Fruit fly (Drosophila melanogaster): ENCODE data around the gene CG17270.
A peak's percentile ranks its signal among the peaks of the same experiment; 100 is the strongest.

CG17270 gene

dm6 chr3R:20833664-20834063 lies 14.9 kb upstream of the CG17270 start (continued):
- TF ChIP-seq CG9139 (GFP tag; optimal IDR thresholded peaks at IDR 0.05), result no peak
- peak; percentile 37 for TF ChIP-seq CG7368 (GFP tag; optimal IDR thresholded peaks at IDR 0.05)
- no peak for TF ChIP-seq ss (GFP tag; optimal IDR thresholded peaks at IDR 0.05)
- no peak for TF ChIP-seq CG11294 (GFP tag; IDR thresholded peaks at IDR 0.05)
- TF ChIP-seq vri (GFP tag; optimal IDR thresholded peaks at IDR 0.05), result no peak

DNA sequence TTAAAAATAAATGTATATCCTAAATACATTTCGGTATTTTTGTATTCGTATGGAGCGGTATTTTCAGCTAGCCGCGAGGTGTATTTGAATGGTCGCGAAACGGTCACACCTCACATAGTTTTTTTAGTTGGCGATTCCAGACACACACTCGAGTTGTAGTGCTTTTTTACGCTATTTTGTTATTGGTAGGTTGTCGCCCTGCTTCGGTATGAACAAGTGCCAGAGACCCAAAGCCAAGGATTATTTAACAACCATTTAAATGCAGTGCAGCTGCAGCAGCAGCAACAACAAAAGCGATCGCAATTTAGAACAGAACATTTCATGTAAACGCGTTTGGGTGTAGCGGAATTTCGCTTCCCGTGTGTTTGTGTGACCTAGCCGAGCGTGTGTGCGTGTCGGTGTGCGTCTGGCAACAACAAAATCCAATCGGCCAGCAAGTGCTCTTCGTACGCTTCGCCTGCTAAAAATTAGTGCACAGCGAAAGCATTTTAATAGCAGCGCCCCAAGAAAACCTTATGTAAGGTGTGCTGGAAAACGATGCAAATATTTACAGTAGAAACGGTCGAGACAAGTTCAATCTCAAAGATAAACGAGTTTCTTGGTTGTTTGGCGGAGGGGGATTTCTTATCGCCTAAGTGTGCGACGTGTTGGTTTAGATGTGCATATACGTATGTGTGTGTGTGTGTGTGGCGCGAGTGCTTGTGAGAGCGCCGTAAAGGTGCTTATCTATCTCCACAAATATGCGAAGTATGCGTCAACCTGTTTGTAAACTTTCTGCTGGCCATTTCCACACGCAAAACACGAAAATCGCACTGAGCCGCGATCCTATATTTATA lies 14.2 kb upstream of the CG17270 start, which contains the start of gene Synd:
TSS of gene Synd (plus strand) at position 111 of the 836 bp plus-strand sequence.
- peak; percentile 39 for TF ChIP-seq CG7368 (GFP tag; optimal IDR thresholded peaks at IDR 0.05)
- TF ChIP-seq CG10669 (GFP tag; optimal IDR thresholded peaks at IDR 0.05), result peak; percentile 3
- peak; percentile 24 for TF ChIP-seq CG6854 (GFP tag; optimal IDR thresholded peaks at IDR 0.05)
- TF ChIP-seq salr (GFP tag; optimal IDR thresholded peaks at IDR 0.05), result peak in 1 of 2 experiments; percentile 24
- peak; percentile 79 for TF ChIP-seq fkh (GFP tag; optimal IDR thresholded peaks at IDR 0.05)
- TF ChIP-seq Smox (GFP tag; optimal IDR thresholded peaks at IDR 0.05), result no peak
- peak; percentile 19 for TF ChIP-seq acj6 (GFP tag; optimal IDR thresholded peaks at IDR 0.05)
- TF ChIP-seq CG1621 (tag; optimal IDR thresholded peaks at IDR 0.05), result peak; percentile 16
- peak; percentile 32; the same call in 1 of the 2 replicates for TF ChIP-seq CG11294 (GFP tag; IDR thresholded peaks at IDR 0.05)
- TF ChIP-seq Hr38 (GFP tag; optimal IDR thresholded peaks at IDR 0.05), result no peak
- peak; percentile 28 for TF ChIP-seq pdm3 (GFP tag; optimal IDR thresholded peaks at IDR 0.05)
- TF ChIP-seq net (GFP tag; optimal IDR thresholded peaks at IDR 0.05), result no peak
- TF ChIP-seq topi (GFP tag; optimal IDR thresholded peaks at IDR 0.05), result peak; percentile 28
- TF ChIP-seq spab (GFP tag; optimal IDR thresholded peaks at IDR 0.05), result no peak
- peak; percentile 41 for TF ChIP-seq lz (GFP tag; optimal IDR thresholded peaks at IDR 0.05)
- peak; percentile 43 for TF ChIP-seq OdsH (GFP tag; optimal IDR thresholded peaks at IDR 0.05)
- no peak for TF ChIP-seq Sox102F (GFP tag; optimal IDR thresholded peaks at IDR 0.05)
- TF ChIP-seq Ets96B (tag; optimal IDR thresholded peaks at IDR 0.05), result no peak
- peak; percentile 38 for TF ChIP-seq CG11762 (GFP tag; optimal IDR thresholded peaks at IDR 0.05; ENCODE audit: insufficient read depth)
- TF ChIP-seq CG3919 (GFP tag; optimal IDR thresholded peaks at IDR 0.05), result peak; percentile 57
- peak; percentile 11 for TF ChIP-seq cyc (GFP tag; optimal IDR thresholded peaks at IDR 0.05)
- peak; percentile 27 for TF ChIP-seq Sox14 (GFP tag; optimal IDR thresholded peaks at IDR 0.05)
- TF ChIP-seq Hr4 (GFP tag; optimal IDR thresholded peaks at IDR 0.05), result peak; percentile 32
- TF ChIP-seq Eip93F (GFP tag; optimal IDR thresholded peaks at IDR 0.05), result no peak
- TF ChIP-seq CG3032 (tag; optimal IDR thresholded peaks at IDR 0.05), result no peak
- TF ChIP-seq CG6808 (GFP tag; optimal IDR thresholded peaks at IDR 0.05), result peak; percentile 24
- TF ChIP-seq CG8119 (GFP tag; IDR thresholded peaks at IDR 0.05), result peak; percentile 53; the same call in 1 of the 3 replicates
- no peak for TF ChIP-seq CG4318 (GFP tag; optimal IDR thresholded peaks at IDR 0.05)
- peak; percentile 45 for TF ChIP-seq CG32006 (GFP tag; optimal IDR thresholded peaks at IDR 0.05)
- TF ChIP-seq CG8632 (GFP tag; optimal IDR thresholded peaks at IDR 0.05), result no peak
- TF ChIP-seq Gug (GFP tag; IDR thresholded peaks at IDR 0.05), result no peak
- TF ChIP-seq CG6163 (GFP tag; IDR thresholded peaks at IDR 0.05), result peak; percentile 13; the same call in 2 of the 3 replicates
- TF ChIP-seq dsx (GFP tag; optimal IDR thresholded peaks at IDR 0.05; ENCODE audit: poor library complexity, severe bottlenecking), result no peak
- TF ChIP-seq Hr39 (GFP tag; optimal IDR thresholded peaks at IDR 0.05), result peak; percentile 41
- no peak for TF ChIP-seq achi (GFP tag; optimal IDR thresholded peaks at IDR 0.05)
- no peak for TF ChIP-seq CG34406 (GFP tag; optimal IDR thresholded peaks at IDR 0.05)
- peak; percentile 28 for TF ChIP-seq CG31627 (GFP tag; optimal IDR thresholded peaks at IDR 0.05)
- no peak for TF ChIP-seq CG8319 (GFP tag; optimal IDR thresholded peaks at IDR 0.05)
- TF ChIP-seq eg (GFP tag; IDR thresholded peaks at IDR 0.05), result peak; percentile 47; the same call in 2 of the 3 replicates
- no peak for TF ChIP-seq fd59A (GFP tag; optimal IDR thresholded peaks at IDR 0.05)
- TF ChIP-seq Blimp-1 (GFP tag; optimal IDR thresholded peaks at IDR 0.05), result peak; percentile 9
- TF ChIP-seq CG11902 (GFP tag; optimal IDR thresholded peaks at IDR 0.05), result no peak
- TF ChIP-seq vri (GFP tag; optimal IDR thresholded peaks at IDR 0.05), result peak; percentile 63
- TF ChIP-seq svp (GFP tag), result peak; percentile 67
- TF ChIP-seq Sox15 (GFP tag; optimal IDR thresholded peaks at IDR 0.05), result no peak
- peak; percentile 59 to 65 for TF ChIP-seq ss (GFP tag; optimal IDR thresholded peaks at IDR 0.05)
